Fruit fly (Drosophila melanogaster): ENCODE measurements around the gene Tdh.

The Tdh gene

dm6 chr3L:20427449-20427848 lies 39.3 kb upstream of the Tdh start, which contains the start of gene CG5274 (continued):
- TF ChIP-seq Spps (tag; optimal IDR thresholded peaks at IDR 0.05) (no peak), ac (GFP tag; optimal IDR thresholded peaks at IDR 0.05) (no peak), CG1602 (GFP tag; optimal IDR thresholded peaks at IDR 0.05) (no peak), Med (GFP tag) (peak; percentile 13), CG5953 (GFP tag; IDR thresholded peaks at IDR 0.05) (no peak), CG18011 (GFP tag; optimal IDR thresholded peaks at IDR 0.05) (no peak), Atf3 (GFP tag; optimal IDR thresholded peaks at IDR 0.05) (no peak), CG14014 (GFP tag; IDR thresholded peaks at IDR 0.05) (no peak), BEAF-32 (GFP tag; optimal IDR thresholded peaks at IDR 0.05) (peak; percentile 49), br (optimal IDR thresholded peaks at IDR 0.05) (no peak), Ptx1 (GFP tag; IDR thresholded peaks at IDR 0.05) (no peak), amos (GFP tag; IDR thresholded peaks at IDR 0.05; ENCODE audit: partially characterized antibody) (peak; percentile 58; the same call in 1 of the 2 replicates), Blimp-1 (GFP tag; optimal IDR thresholded peaks at IDR 0.05) (no peak), CG8924 (tag; optimal IDR thresholded peaks at IDR 0.05) (no peak), ab (GFP tag; optimal IDR thresholded peaks at IDR 0.05) (no peak), Myb (GFP tag; optimal IDR thresholded peaks at IDR 0.05) (peak; percentile 62), dmrt11E (tag; optimal IDR thresholded peaks at IDR 0.05) (no peak), CG4282 (GFP tag; optimal IDR thresholded peaks at IDR 0.05) (no peak), lbe (GFP tag; optimal IDR thresholded peaks at IDR 0.05) (no peak), Meics (GFP tag; optimal IDR thresholded peaks at IDR 0.05) (no peak), CG16813 (GFP tag; IDR thresholded peaks at IDR 0.05; ENCODE audit: partially characterized antibody) (no peak), dmrt99B (tag; optimal IDR thresholded peaks at IDR 0.05) (no peak), ase (GFP tag; IDR thresholded peaks at IDR 0.05) (no peak), CG18599 (GFP tag; optimal IDR thresholded peaks at IDR 0.05) (no peak), YL-1 (GFP tag; optimal IDR thresholded peaks at IDR 0.05) (peak; percentile 40), chif (GFP tag; optimal IDR thresholded peaks at IDR 0.05) (no peak), repo (GFP tag; optimal IDR thresholded peaks at IDR 0.05) (no peak), Sox102F (GFP tag; optimal IDR thresholded peaks at IDR 0.05) (no peak), oc (tag; optimal IDR thresholded peaks at IDR 0.05) (no peak), CG10979 (tag; optimal IDR thresholded peaks at IDR 0.05) (no peak), Ada2b (GFP tag; IDR thresholded peaks at IDR 0.05) (no peak), trh (GFP tag; optimal IDR thresholded peaks at IDR 0.05) (no peak), CG4707 (GFP tag; optimal IDR thresholded peaks at IDR 0.05) (no peak), CG42726 (GFP tag; IDR thresholded peaks at IDR 0.05; ENCODE audit: partially characterized antibody) (no peak), ap (GFP tag; IDR thresholded peaks at IDR 0.05) (no peak), Nf-YB (GFP tag; optimal IDR thresholded peaks at IDR 0.05) (no peak), tup (GFP tag; optimal IDR thresholded peaks at IDR 0.05) (no peak), gce (GFP tag; IDR thresholded peaks at IDR 0.05) (no peak), CG32772 (GFP tag; IDR thresholded peaks at IDR 0.05) (no peak), ara (GFP tag; IDR thresholded peaks at IDR 0.05) (no peak), CG17568 (GFP tag; optimal IDR thresholded peaks at IDR 0.05) (no peak), Ets65A (GFP tag) (no peak), CG17912 (GFP tag; optimal IDR thresholded peaks at IDR 0.05) (no peak), CG14710 (tag; optimal IDR thresholded peaks at IDR 0.05) (no peak), ATbp (GFP tag; optimal IDR thresholded peaks at IDR 0.05) (no peak), ro (GFP tag; IDR thresholded peaks at IDR 0.05) (no peak), wdn (GFP tag; IDR thresholded peaks at IDR 0.05) (no peak), CG7271 (tag; optimal IDR thresholded peaks at IDR 0.05) (no peak), z (GFP tag; IDR thresholded peaks at IDR 0.05) (no peak), HLH3B (GFP tag; IDR thresholded peaks at IDR 0.05) (no peak), mirr (GFP tag; optimal IDR thresholded peaks at IDR 0.05) (no peak), CG43689 (GFP tag; IDR thresholded peaks at IDR 0.05) (no peak)
